Fruit fly (Drosophila melanogaster) whole organism, embryonic: ENCODE measurements around the gene CG9837.

ENCODE experiments used
- Atf6 ChIP-seq: fragments of 200-800 bp; sonication (Bioruptor generic); IDR thresholded peaks from 2 replicates; pipeline ENCODE4 v1.3.6; 2022; ENCODE audit warnings: missing biosample characterization, missing genetic modification characterization
- Blimp-1 ChIP-seq: fragments of 200-800 bp; sonication (Bioruptor generic); optimal IDR thresholded peaks from 3 replicates; lab custom pipeline; 2018; ENCODE audit warnings: missing biosample characterization, missing genetic modification characterization, mild to moderate bottlenecking, moderate library complexity, missing genetic modification reagents
- C15 ChIP-seq: fragments of 200-800 bp; sonication (Bioruptor generic); IDR thresholded peaks from 3 replicates; pipeline ENCODE4 v1.3.6; 2022; ENCODE audit warnings: missing biosample characterization, missing genetic modification characterization
- CG10274 ChIP-seq: fragments of 200-800 bp; sonication (Bioruptor generic); optimal IDR thresholded peaks from 3 replicates; lab custom pipeline; 2017; ENCODE audit warnings: missing biosample characterization, mild to moderate bottlenecking, missing genetic modification characterization
- CG13894 ChIP-seq: fragments of 200-800 bp; sonication (Bioruptor generic); optimal IDR thresholded peaks from 3 replicates; lab custom pipeline; 2018; ENCODE audit warnings: missing biosample characterization, mild to moderate bottlenecking, missing genetic modification characterization, moderate library complexity
- CG15479 ChIP-seq: fragments of 200-800 bp; sonication (Bioruptor generic); optimal IDR thresholded peaks from 3 replicates; lab custom pipeline; 2019; ENCODE audit warnings: missing biosample characterization, mild to moderate bottlenecking, missing genetic modification characterization, moderate library complexity
- CG15514 ChIP-seq: fragments of 200-800 bp; sonication (Bioruptor generic); optimal IDR thresholded peaks from 3 replicates; lab custom pipeline; 2017; ENCODE audit warnings: missing biosample characterization, missing genetic modification characterization, mild to moderate bottlenecking, moderate library complexity, missing genetic modification reagents
- CG17385 ChIP-seq: fragments of 200-800 bp; sonication (Bioruptor generic); optimal IDR thresholded peaks from 3 replicates; lab custom pipeline; 2018; ENCODE audit warnings: missing biosample characterization, mild to moderate bottlenecking, missing genetic modification characterization
- CG17912 ChIP-seq: fragments of 200-800 bp; sonication (Bioruptor generic); optimal IDR thresholded peaks from 2 replicates; lab custom pipeline; 2018; ENCODE audit warnings: missing biosample characterization, mild to moderate bottlenecking, missing genetic modification characterization
- CG2120 ChIP-seq: fragments of 200-800 bp; sonication (Bioruptor generic); optimal IDR thresholded peaks from 3 replicates; lab custom pipeline; 2016; ENCODE audit warnings: missing biosample characterization, missing genetic modification characterization
- CG3281 ChIP-seq: fragments of 200-800 bp; sonication (Bioruptor generic); optimal IDR thresholded peaks from 3 replicates; lab custom pipeline; 2017; ENCODE audit warnings: missing biosample characterization, mild to moderate bottlenecking, missing genetic modification characterization
- CG4282 ChIP-seq: fragments of 200-800 bp; sonication (Bioruptor generic); optimal IDR thresholded peaks from 2 replicates; lab custom pipeline; 2016; ENCODE audit warnings: missing biosample characterization, missing genetic modification characterization
- CG4404 ChIP-seq: fragments of 200-800 bp; sonication (Bioruptor generic); IDR thresholded peaks from 2 replicates; pipeline ENCODE4 v1.3.6; 2022; ENCODE audit warnings: missing biosample characterization, missing genetic modification characterization
- CG4820 ChIP-seq: fragments of 200-800 bp; sonication (Bioruptor generic); optimal IDR thresholded peaks from 3 replicates; lab custom pipeline; 2016; ENCODE audit warnings: missing biosample characterization, missing genetic modification characterization
- CG6689 ChIP-seq: fragments of 200-800 bp; sonication (Bioruptor generic); IDR thresholded peaks from 2 replicates; pipeline ENCODE4 v1.3.6; 2022; ENCODE audit warnings: missing biosample characterization, missing genetic modification characterization
- CG7372 ChIP-seq: fragments of 200-800 bp; sonication (Bioruptor generic); IDR thresholded peaks from 2 replicates; pipeline ENCODE4 v1.3.6; 2022; ENCODE audit warnings: missing biosample characterization, missing genetic modification characterization
- CG7786 ChIP-seq: fragments of 200-800 bp; sonication (Bioruptor generic); optimal IDR thresholded peaks from 2 replicates; lab custom pipeline; 2016; ENCODE audit warnings: missing biosample characterization, missing genetic modification characterization
- CG8944 ChIP-seq: fragments of 200-800 bp; sonication (Bioruptor generic); optimal IDR thresholded peaks from 3 replicates; lab custom pipeline; 2016; ENCODE audit warnings: missing biosample characterization, missing genetic modification characterization
- CG9876 ChIP-seq: fragments of 200-800 bp; sonication (Bioruptor generic); optimal IDR thresholded peaks from 2 replicates; lab custom pipeline; 2016; ENCODE audit warnings: missing biosample characterization, missing genetic modification characterization
- Dbx ChIP-seq: fragments of 200-800 bp; sonication (Bioruptor generic); IDR thresholded peaks from 3 replicates; pipeline ENCODE4 v1.3.6; 2022; ENCODE audit warnings: missing biosample characterization, missing genetic modification characterization
- Deaf1 ChIP-seq: fragments of 200-800 bp; optimal IDR thresholded peaks from 3 replicates; lab custom pipeline; 2019; ENCODE audit warnings: missing biosample characterization, mild to moderate bottlenecking, missing genetic modification characterization, moderate library complexity
- Doc3 ChIP-seq: fragments of 200-800 bp; sonication (Bioruptor generic); IDR thresholded peaks from 3 replicates; pipeline ENCODE4 v1.3.6; 2022; ENCODE audit warnings: missing biosample characterization, missing genetic modification characterization; ENCODE audit not compliant: partially characterized antibody
- Drgx ChIP-seq: fragments of 200-800 bp; sonication (Bioruptor generic); IDR thresholded peaks from 2 replicates; pipeline ENCODE4 v1.3.6; 2022; ENCODE audit warnings: missing biosample characterization, missing genetic modification characterization
- HLH3B ChIP-seq: fragments of 200-800 bp; sonication (Bioruptor generic); IDR thresholded peaks from 2 replicates; pipeline ENCODE4 v1.3.6; 2022; ENCODE audit warnings: missing biosample characterization, missing genetic modification characterization
- HLHmδ ChIP-seq: fragments of 200-800 bp; sonication (Bioruptor generic); optimal IDR thresholded peaks from 2 replicates; lab custom pipeline; 2018; ENCODE audit warnings: missing biosample characterization, mild to moderate bottlenecking, missing genetic modification characterization, moderate library complexity
- Hr51 ChIP-seq, 2 experiments: fragments of 200-800 bp; sonication (Bioruptor generic); optimal IDR thresholded peaks; 2 replicates in 1 of 2; 3 replicates in 1 of 2; lab custom pipeline; 2016 to 2018; ENCODE audit warnings: missing biosample characterization in 2 of 2, missing genetic modification characterization in 2 of 2, mild to moderate bottlenecking in 1 of 2, moderate library complexity in 1 of 2
- Neu2 ChIP-seq: fragments of 200-800 bp; sonication (Bioruptor generic); optimal IDR thresholded peaks from 3 replicates; lab custom pipeline; 2016; ENCODE audit warnings: missing biosample characterization, missing genetic modification characterization, borderline replicate concordance
- Poxn ChIP-seq: fragments of 200-800 bp; sonication (Bioruptor generic); IDR thresholded peaks from 2 replicates; pipeline ENCODE4 v1.3.6; 2022; ENCODE audit warnings: missing biosample characterization, missing genetic modification characterization
- Scr ChIP-seq: fragments of 200-800 bp; sonication (Bioruptor generic); IDR thresholded peaks from 2 replicates; pipeline ENCODE4 v1.3.6; 2022; ENCODE audit warnings: missing biosample characterization, missing genetic modification characterization; ENCODE audit not compliant: partially characterized antibody
- abd-A ChIP-seq: fragments of 200-800 bp; sonication (Bioruptor generic); optimal IDR thresholded peaks from 3 replicates; lab custom pipeline; 2019; ENCODE audit warnings: missing biosample characterization, mild to moderate bottlenecking, missing genetic modification characterization, moderate library complexity
- aop ChIP-seq: fragments of 200-800 bp; sonication (Bioruptor generic); IDR thresholded peaks from 2 replicates; pipeline ENCODE4 v1.3.6; 2022; ENCODE audit warnings: missing biosample characterization, missing genetic modification characterization
- bigmax ChIP-seq: fragments of 200-800 bp; sonication (Bioruptor generic); optimal IDR thresholded peaks from 2 replicates; lab custom pipeline; 2018; ENCODE audit warnings: missing biosample characterization, mild to moderate bottlenecking, missing genetic modification characterization
- btn ChIP-seq: fragments of 200-800 bp; sonication (Bioruptor generic); optimal IDR thresholded peaks from 2 replicates; lab custom pipeline; 2016; ENCODE audit warnings: missing biosample characterization, missing genetic modification characterization
- cad ChIP-seq: fragments of >200 bp; optimal IDR thresholded peaks from 2 replicates; lab custom pipeline; 2017; ENCODE audit warnings: missing biosample characterization, missing genetic modification characterization
- chinmo ChIP-seq: fragments of 200-800 bp; sonication (Bioruptor generic); IDR thresholded peaks from 4 replicates; pipeline ENCODE4 v1.3.6; 2022; ENCODE audit warnings: missing biosample characterization, missing genetic modification characterization; ENCODE audit not compliant: partially characterized antibody
- fd64A ChIP-seq: fragments of 200-800 bp; sonication (Bioruptor generic); optimal IDR thresholded peaks from 3 replicates; lab custom pipeline; 2018; ENCODE audit warnings: missing biosample characterization, mild to moderate bottlenecking, missing genetic modification characterization
- gfzf ChIP-seq: fragments of 200-800 bp; sonication (Bioruptor generic); optimal IDR thresholded peaks from 2 replicates; lab custom pipeline; 2016; ENCODE audit warnings: missing biosample characterization, mild to moderate bottlenecking, missing genetic modification characterization, moderate library complexity
- odd ChIP-seq: fragments of 200-800 bp; sonication (Bioruptor generic); optimal IDR thresholded peaks from 2 replicates; lab custom pipeline; 2017; ENCODE audit warnings: missing biosample characterization, mild to moderate bottlenecking, missing genetic modification characterization
- usp ChIP-seq: fragments of >200 bp; optimal IDR thresholded peaks from 2 replicates; lab custom pipeline; 2017; ENCODE audit warnings: missing biosample characterization, missing genetic modification characterization
- wek ChIP-seq: fragments of 200-800 bp; sonication (Bioruptor generic); optimal IDR thresholded peaks from 3 replicates; lab custom pipeline; 2018; ENCODE audit warnings: missing biosample characterization, mild to moderate bottlenecking, missing genetic modification characterization, moderate library complexity
- wor ChIP-seq: fragments of 200-800 bp; sonication (Bioruptor generic); IDR thresholded peaks from 2 replicates; pipeline ENCODE4 v1.3.6; 2022; ENCODE audit warnings: missing biosample characterization, missing genetic modification characterization
- z ChIP-seq: fragments of 200-800 bp; sonication (Bioruptor generic); IDR thresholded peaks from 3 replicates; pipeline ENCODE4 v1.3.6; 2022; ENCODE audit warnings: missing biosample characterization, missing genetic modification characterization

The CG9837 gene

dm6 chr3R:8784788-8785187, 28.6 kb downstream of the CG9837 start (continued):
- TF ChIP-seq CG4820 (no peak), CG7372 (GFP tag; lab: Robert Waterston, UW) (peak; percentile 25; the same call in 1 of the 2 replicates), CG6689 (GFP tag; lab: Robert Waterston, UW) (peak; percentile 35; the same call in 1 of the 2 replicates), CG13894 (tag; lab: Kevin White, UChicago) (no peak), btn (peak; percentile 23), HLHmδ (GFP tag; lab: Kevin White, UChicago) (no peak), Atf6 (GFP tag; lab: Robert Waterston, UW) (peak; percentile 79), cad (GFP tag; lab: Kevin White, UChicago) (no peak), CG3281 (GFP tag; lab: Kevin White, UChicago) (no peak), CG2120 (GFP tag; lab: Kevin White, UChicago) (no peak), Drgx (GFP tag; lab: Robert Waterston, UW) (peak; percentile 76), CG15514 (GFP tag; lab: Kevin White, UChicago) (peak; percentile 19), Doc3 (no peak), chinmo (GFP tag; lab: Robert Waterston, UW) (no peak), Hr51 (GFP tag; optimal IDR thresholded peaks at IDR 0.05; lab: Kevin White, UChicago) (no peak), abd-A (tag; lab: Kevin White, UChicago) (no peak), bigmax (no peak), aop (no peak), Neu2 (GFP tag; lab: Kevin White, UChicago) (no peak), CG4404 (GFP tag; lab: Robert Waterston, UW) (0 out of 2 replicates have a peak, but pooled peaks have one; percentile 18), CG4282 (GFP tag; lab: Kevin White, UChicago) (no peak), wor (GFP tag; lab: Robert Waterston, UW) (no peak), Deaf1 (tag; lab: Kevin White, UChicago) (no peak), CG17912 (GFP tag; lab: Kevin White, UChicago) (no peak), fd64A (GFP tag; lab: Kevin White, UChicago) (no peak), CG7786 (GFP tag; lab: Kevin White, UChicago) (peak; percentile 10), Blimp-1 (GFP tag; lab: Kevin White, UChicago) (no peak), Poxn (GFP tag; lab: Robert Waterston, UW) (no peak), Dbx (GFP tag; lab: Robert Waterston, UW) (peak; percentile 51; the same call in 2 of the 3 replicates), gfzf (GFP tag; lab: Kevin White, UChicago) (no peak), z (GFP tag; lab: Robert Waterston, UW) (no peak), CG8944 (GFP tag; lab: Kevin White, UChicago) (no peak), C15 (no peak), CG10274 (no peak), odd (no peak), CG9876 (no peak), usp (GFP tag; lab: Kevin White, UChicago) (no peak), wek (GFP tag; lab: Kevin White, UChicago) (no peak), HLH3B (GFP tag; lab: Robert Waterston, UW) (peak; percentile 74), CG17385 (GFP tag; lab: Kevin White, UChicago) (no peak), Scr (GFP tag; lab: Robert Waterston, UW) (no peak), CG15479 (GFP tag; lab: Kevin White, UChicago) (no peak)
